Fruit fly (Drosophila melanogaster): ENCODE measurements around the gene CG1806.

- no peak for TF ChIP-seq CG5204 (GFP tag; optimal IDR thresholded peaks at IDR 0.05)
- TF ChIP-seq Mnt (GFP tag; optimal IDR thresholded peaks at IDR 0.05) = no peak
- no peak for TF ChIP-seq kay (GFP tag; ENCODE audit: borderline replicate concordance)
- no peak for TF ChIP-seq Clk (GFP tag; optimal IDR thresholded peaks at IDR 0.05)
- no peak for TF ChIP-seq Crg-1 (GFP tag; optimal IDR thresholded peaks at IDR 0.05)
- TF ChIP-seq ovo (GFP tag; optimal IDR thresholded peaks at IDR 0.05) = no peak
- no peak for TF ChIP-seq cic (GFP tag; optimal IDR thresholded peaks at IDR 0.05)
- TF ChIP-seq Hr96 (GFP tag; optimal IDR thresholded peaks at IDR 0.05) = no peak
- TF ChIP-seq CG7045 (GFP tag; optimal IDR thresholded peaks at IDR 0.05) = no peak
- TF ChIP-seq bab1 (GFP tag; optimal IDR thresholded peaks at IDR 0.05) = peak; percentile 47
Observed at dm6 chrX:12035207-12035606, 28.2 kb downstream of the CG1806 start.
